Worm (Caenorhabditis elegans): ENCODE measurements around the gene fbxa-142.

Gene fbxa-142

ce11 chrV:16158391-16158790 lies 27.2 kb upstream of the fbxa-142 start, which contains the start of gene str-99:
Gene str-99 (minus strand): TSS chrV:16158491.
- no peak for TF ChIP-seq nhr-28 (tag; optimal IDR thresholded peaks at IDR 0.05)
- TF ChIP-seq ama-1 (optimal IDR thresholded peaks at IDR 0.05), result no peak
- TF ChIP-seq duxl-1 (tag; optimal IDR thresholded peaks at IDR 0.05; ENCODE audit: poor library complexity), result no peak
- TF ChIP-seq mes-2 (tag; optimal IDR thresholded peaks at IDR 0.05; ENCODE audit: poor library complexity, severe bottlenecking), result no peak
- TF ChIP-seq unc-62 (GFP tag; optimal IDR thresholded peaks at IDR 0.05 in 1 of 2), result peak in 1 of 2 experiments; percentile 39
- TF ChIP-seq unc-62 (tag; optimal IDR thresholded peaks at IDR 0.05), result no peak

- TF ChIP-seq skn-1 (tag; optimal IDR thresholded peaks at IDR 0.05), result no peak
- peak in 1 of 2 experiments; percentile 62 for TF ChIP-seq unc-62 (GFP tag; optimal IDR thresholded peaks at IDR 0.05 in 1 of 2)
- TF ChIP-seq unc-62 (tag; optimal IDR thresholded peaks at IDR 0.05), result no peak
These were observed 24.0 kb upstream of the fbxa-142 start, which contains the start of gene str-97 for ce11 chrV:16155111-16155510. Gene str-97 (minus strand): TSS chrV:16155211.

ce11 chrV:16153375-16153774 lies 22.2 kb upstream of the fbxa-142 start, which contains the start of gene str-254:
Gene str-254 (minus strand): TSS chrV:16153475.
- TF ChIP-seq madf-5 (GFP tag; IDR thresholded peaks at IDR 0.05) (no peak), php-3 (GFP tag; IDR thresholded peaks at IDR 0.05) (no peak), egl-27 (tag; optimal IDR thresholded peaks at IDR 0.05) (no peak), daf-12 (tag; optimal IDR thresholded peaks at IDR 0.05) (no peak), dmd-8 (GFP tag; IDR thresholded peaks at IDR 0.05) (no peak), ceh-28 (tag; optimal IDR thresholded peaks at IDR 0.05) (no peak), zfp-2 (tag; optimal IDR thresholded peaks at IDR 0.05) (no peak), nhr-237 (tag; optimal IDR thresholded peaks at IDR 0.05) (no peak), nhr-10 (tag; optimal IDR thresholded peaks at IDR 0.05) (no peak), nhr-25 (tag; optimal IDR thresholded peaks at IDR 0.05; ENCODE audit: borderline replicate concordance, insufficient read depth) (no peak), F26F4.8 (GFP tag; conservative IDR thresholded peaks at IDR 0.05) (no peak), ces-1 (GFP tag; optimal IDR thresholded peaks at IDR 0.05) (no peak), unc-130 (GFP tag; optimal IDR thresholded peaks at IDR 0.05) (no peak), dve-1 (tag; optimal IDR thresholded peaks at IDR 0.05; ENCODE audit: insufficient read depth) (no peak), T20F7.1 (GFP tag; optimal IDR thresholded peaks at IDR 0.05) (no peak), D1046.2 (GFP tag; IDR thresholded peaks at IDR 0.05) (no peak), nhr-102 (tag; optimal IDR thresholded peaks at IDR 0.05) (no peak), ceh-62 (tag; optimal IDR thresholded peaks at IDR 0.05) (no peak), dmd-9 (GFP tag; IDR thresholded peaks at IDR 0.05) (no peak)

ce11 chrV:16148805-16149204 lies 17.7 kb upstream of the fbxa-142 start, which contains the start of gene F10A3.4:
Gene F10A3.4 (plus strand): TSS chrV:16149105.
- no peak for TF ChIP-seq fos-1 (tag; optimal IDR thresholded peaks at IDR 0.05)
- no peak for TF ChIP-seq nhr-48 (tag; optimal IDR thresholded peaks at IDR 0.05)
- TF ChIP-seq nhr-102 (tag; optimal IDR thresholded peaks at IDR 0.05), result no peak
- TF ChIP-seq ceh-32 (tag; optimal IDR thresholded peaks at IDR 0.05; ENCODE audit: poor library complexity), result no peak
- TF ChIP-seq ZK337.2 (GFP tag; IDR thresholded peaks at IDR 0.05), result no peak
- no peak for TF ChIP-seq F26F4.8 (GFP tag; conservative IDR thresholded peaks at IDR 0.05)
- TF ChIP-seq lin-1 (GFP tag; IDR thresholded peaks at IDR 0.05), result no peak
- no peak for TF ChIP-seq lin-29 (GFP tag; IDR thresholded peaks at IDR 0.05)
- no peak for TF ChIP-seq dmd-8 (GFP tag; IDR thresholded peaks at IDR 0.05)
- TF ChIP-seq D1046.2 (GFP tag; IDR thresholded peaks at IDR 0.05), result no peak
- no peak for TF ChIP-seq ZK546.5 (tag; optimal IDR thresholded peaks at IDR 0.05)
- TF ChIP-seq saeg-2 (GFP tag; IDR thresholded peaks at IDR 0.05), result no peak
- TF ChIP-seq unc-39 (tag; optimal IDR thresholded peaks at IDR 0.05), result no peak
- no peak for TF ChIP-seq attf-4 (tag; optimal IDR thresholded peaks at IDR 0.05)
- TF ChIP-seq snpc-4 (tag; optimal IDR thresholded peaks at IDR 0.05), result no peak
- no peak for TF ChIP-seq zag-1 (tag; optimal IDR thresholded peaks at IDR 0.05)
- no peak for TF ChIP-seq lim-7 (GFP tag; IDR thresholded peaks at IDR 0.05)
- no peak for TF ChIP-seq zfp-3 (GFP tag; conservative IDR thresholded peaks at IDR 0.05)
- no peak for TF ChIP-seq ama-1 (optimal IDR thresholded peaks at IDR 0.05)
